Fruit fly (Drosophila melanogaster) whole organism, adult: ENCODE results near the gene Pxd.
A peak's percentile ranks its signal among the peaks of the same experiment; 100 is the strongest.

ENCODE experiments used
- CG11617 ChIP-seq: fragments of 200-800 bp; sonication (Bioruptor generic); optimal IDR thresholded peaks from 2 replicates; lab custom pipeline; 2017; ENCODE audit warnings: mild to moderate bottlenecking, missing biosample characterization, missing genetic modification reagents, missing genetic modification characterization
- CG12768 ChIP-seq: fragments of 200-800 bp; sonication (Bioruptor generic); optimal IDR thresholded peaks from 2 replicates; lab custom pipeline; 2017; ENCODE audit warnings: missing biosample characterization, missing genetic modification characterization, mild to moderate bottlenecking, moderate library complexity, missing genetic modification reagents
- CG14711 ChIP-seq: fragments of 200-800 bp; sonication (Bioruptor generic); optimal IDR thresholded peaks from 2 replicates; lab custom pipeline; 2018; ENCODE audit warnings: missing biosample characterization, mild to moderate bottlenecking, missing genetic modification characterization, moderate library complexity
- CG1620 ChIP-seq: fragments of 200-800 bp; sonication (Bioruptor generic); optimal IDR thresholded peaks from 2 replicates; lab custom pipeline; 2016; ENCODE audit warnings: missing biosample characterization, missing genetic modification characterization
- CG33017 ChIP-seq: fragments of 200-800 bp; sonication (Bioruptor generic); optimal IDR thresholded peaks from 2 replicates; lab custom pipeline; 2018; ENCODE audit warnings: missing biosample characterization, mild to moderate bottlenecking, missing genetic modification characterization, moderate library complexity
- CG5204 ChIP-seq: fragments of 200-800 bp; sonication (Bioruptor generic); optimal IDR thresholded peaks from 2 replicates; lab custom pipeline; 2016; ENCODE audit warnings: missing biosample characterization, missing genetic modification characterization
- CG7045 ChIP-seq: fragments of 200-800 bp; sonication (Bioruptor generic); optimal IDR thresholded peaks from 2 replicates; lab custom pipeline; 2017; ENCODE audit warnings: missing biosample characterization, mild to moderate bottlenecking, missing genetic modification characterization
- CG7101 ChIP-seq: fragments of 200-800 bp; sonication (Bioruptor generic); optimal IDR thresholded peaks from 2 replicates; lab custom pipeline; 2018; ENCODE audit warnings: missing biosample characterization, mild to moderate bottlenecking, missing genetic modification characterization, moderate library complexity
- Clk ChIP-seq: fragments of 200-800 bp; sonication (Bioruptor generic); optimal IDR thresholded peaks from 2 replicates; lab custom pipeline; 2017; ENCODE audit warnings: missing biosample characterization, missing genetic modification characterization
- Crg-1 ChIP-seq: fragments of 200-800 bp; sonication (Bioruptor generic); optimal IDR thresholded peaks from 2 replicates; lab custom pipeline; 2016; ENCODE audit warnings: missing biosample characterization, missing genetic modification characterization
- Hr96 ChIP-seq: fragments of 200-800 bp; sonication (Bioruptor generic); optimal IDR thresholded peaks from 2 replicates; lab custom pipeline; 2016; ENCODE audit warnings: missing biosample characterization, missing genetic modification characterization
- Mnt ChIP-seq: fragments of 200-800 bp; sonication (Bioruptor generic); optimal IDR thresholded peaks from 2 replicates; lab custom pipeline; 2016; ENCODE audit warnings: missing biosample characterization, mild to moderate bottlenecking, missing genetic modification characterization
- bab1 ChIP-seq: fragments of 200-800 bp; sonication (Bioruptor generic); optimal IDR thresholded peaks from 3 replicates; lab custom pipeline; 2019; ENCODE audit warnings: missing biosample characterization, mild to moderate bottlenecking, missing genetic modification characterization, moderate library complexity
- cic ChIP-seq: fragments of 200-800 bp; sonication (Bioruptor generic); optimal IDR thresholded peaks from 2 replicates; lab custom pipeline; 2017; ENCODE audit warnings: missing biosample characterization, mild to moderate bottlenecking, missing genetic modification characterization, moderate library complexity
- cnc ChIP-seq, 2 experiments: fragments of >200 bp; optimal IDR thresholded peaks; 2 replicates each; lab custom pipeline; 2017
- kay ChIP-seq: fragments of 200-800 bp; sonication (Bioruptor generic); peaks from one replicate; lab custom pipeline; 2016; ENCODE audit warnings: missing biosample characterization, missing genetic modification characterization, borderline replicate concordance
- ovo ChIP-seq: fragments of 200-800 bp; sonication (Bioruptor generic); optimal IDR thresholded peaks from 2 replicates; lab custom pipeline; 2016; ENCODE audit warnings: missing biosample characterization, missing genetic modification characterization
- pad ChIP-seq: fragments of 200-800 bp; sonication (Bioruptor generic); optimal IDR thresholded peaks from 3 replicates; lab custom pipeline; 2017; ENCODE audit warnings: missing biosample characterization, missing genetic modification characterization, mild to moderate bottlenecking, moderate library complexity, missing genetic modification reagents
- tj ChIP-seq: fragments of 200-800 bp; sonication (Bioruptor generic); optimal IDR thresholded peaks from 3 replicates; lab custom pipeline; 2017; ENCODE audit warnings: missing biosample characterization, mild to moderate bottlenecking, missing genetic modification characterization, moderate library complexity
- toe ChIP-seq: fragments of 200-800 bp; sonication (Bioruptor generic); optimal IDR thresholded peaks from 2 replicates; lab custom pipeline; 2016; ENCODE audit warnings: missing biosample characterization, missing genetic modification characterization

Pxd gene

DNA sequence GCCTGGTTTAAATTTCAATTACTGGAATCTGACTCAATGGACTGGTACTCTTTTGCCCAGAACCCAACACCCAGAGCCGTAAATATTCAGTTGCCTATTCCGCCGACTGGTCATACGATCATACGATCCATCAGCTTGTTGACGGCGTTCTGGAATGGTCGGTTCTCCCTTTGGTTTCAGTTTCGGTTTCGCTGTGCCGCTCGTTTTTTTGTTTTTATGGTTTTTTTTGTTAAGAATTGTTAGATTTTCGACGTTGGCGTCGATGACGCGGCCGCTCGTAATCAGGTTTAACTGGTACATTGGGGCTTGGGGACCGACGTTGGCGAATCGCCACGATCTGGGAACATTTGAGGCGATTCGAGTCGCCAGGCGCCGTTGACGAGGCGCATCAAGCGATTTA, 48.3 kb downstream of the Pxd start:
- TF ChIP-seq toe (GFP tag; lab: Kevin White, UChicago) (no peak), CG14711 (tag; lab: Kevin White, UChicago) (no peak), bab1 (GFP tag; lab: Kevin White, UChicago) (no peak), cic (no peak), CG1620 (GFP tag; lab: Kevin White, UChicago) (no peak), CG12768 (GFP tag; lab: Kevin White, UChicago) (peak; percentile 14), CG33017 (tag; lab: Kevin White, UChicago) (no peak), Clk (GFP tag; lab: Kevin White, UChicago) (no peak), CG7045 (GFP tag; lab: Kevin White, UChicago) (no peak), CG11617 (GFP tag; lab: Kevin White, UChicago) (no peak), CG7101 (tag; lab: Kevin White, UChicago) (no peak), cnc (optimal IDR thresholded peaks at IDR 0.05; lab: Kevin White, UChicago) (no peak), pad (GFP tag; lab: Kevin White, UChicago) (no peak), Crg-1 (GFP tag; lab: Kevin White, UChicago) (no peak), tj (GFP tag; lab: Kevin White, UChicago) (peak; percentile 36), CG5204 (GFP tag; lab: Kevin White, UChicago) (no peak), Mnt (GFP tag; lab: Kevin White, UChicago) (no peak), Hr96 (no peak)

DNA sequence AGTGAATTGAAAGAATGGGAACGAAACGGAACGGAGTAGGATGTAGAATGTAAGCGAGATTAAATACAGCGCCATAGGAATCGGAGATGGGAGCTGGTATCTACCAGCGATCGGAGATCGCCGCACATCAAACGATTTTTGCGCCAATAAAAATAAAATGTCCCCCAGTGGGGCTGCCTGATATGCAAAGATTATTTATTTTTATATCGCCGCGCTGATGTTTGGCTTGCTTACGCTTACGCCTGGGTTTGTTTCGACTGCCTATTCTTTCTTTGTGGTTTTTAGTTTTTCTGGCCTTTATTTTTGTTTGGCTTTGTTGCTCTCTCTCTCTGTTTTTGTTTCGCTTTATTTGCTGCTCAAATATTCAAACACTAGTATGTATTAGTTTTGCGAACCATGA, 49.4 kb downstream of the Pxd start:
- TF ChIP-seq cic, result no peak
- no peak for TF ChIP-seq CG5204 (GFP tag; lab: Kevin White, UChicago)
- TF ChIP-seq CG7045 (GFP tag; lab: Kevin White, UChicago), result no peak
- no peak for TF ChIP-seq bab1 (GFP tag; lab: Kevin White, UChicago)
- no peak for TF ChIP-seq Hr96
- TF ChIP-seq Crg-1 (GFP tag; lab: Kevin White, UChicago), result no peak
- TF ChIP-seq CG1620 (GFP tag; lab: Kevin White, UChicago), result no peak
- no peak for TF ChIP-seq pad (GFP tag; lab: Kevin White, UChicago)

- peak; percentile 76 for TF ChIP-seq pad (GFP tag; lab: Kevin White, UChicago)
- peak; percentile 79 for TF ChIP-seq bab1 (GFP tag; lab: Kevin White, UChicago)
- peak; percentile 96 for TF ChIP-seq cic
- TF ChIP-seq CG5204 (GFP tag; lab: Kevin White, UChicago), result peak; percentile 84
- TF ChIP-seq kay (GFP tag; lab: Kevin White, UChicago), result peak; percentile 91
- peak; percentile 90 for TF ChIP-seq CG11617 (GFP tag; lab: Kevin White, UChicago)
- peak; percentile 91 for TF ChIP-seq CG7045 (GFP tag; lab: Kevin White, UChicago)
- TF ChIP-seq Mnt (GFP tag; lab: Kevin White, UChicago), result peak; percentile 78
- peak; percentile 53 for TF ChIP-seq toe (GFP tag; lab: Kevin White, UChicago)
- TF ChIP-seq Clk (GFP tag; lab: Kevin White, UChicago), result peak; percentile 61
- peak; percentile 87 for TF ChIP-seq CG14711 (tag; lab: Kevin White, UChicago)
- TF ChIP-seq CG33017 (tag; lab: Kevin White, UChicago), result peak; percentile 87
- TF ChIP-seq CG1620 (GFP tag; lab: Kevin White, UChicago), result peak; percentile 68
- TF ChIP-seq Crg-1 (GFP tag; lab: Kevin White, UChicago), result peak; percentile 94
- TF ChIP-seq ovo, result peak; percentile 76
- TF ChIP-seq CG7101 (tag; lab: Kevin White, UChicago), result peak; percentile 89
- peak; percentile 94 for TF ChIP-seq CG12768 (GFP tag; lab: Kevin White, UChicago)
- TF ChIP-seq Hr96, result peak; percentile 74
- TF ChIP-seq tj (GFP tag; lab: Kevin White, UChicago), result peak; percentile 88
- no peak for TF ChIP-seq cnc (optimal IDR thresholded peaks at IDR 0.05; lab: Kevin White, UChicago)
Observed at dm6 chr3R:17065018-17065784, 50.8 kb downstream of the Pxd start.

- TF ChIP-seq CG7101 (tag; lab: Kevin White, UChicago), result no peak
- peak; percentile 81 for TF ChIP-seq kay (GFP tag; lab: Kevin White, UChicago)
- TF ChIP-seq CG7045 (GFP tag; lab: Kevin White, UChicago), result no peak
Observed at dm6 chr3R:17066077-17066476, 51.7 kb downstream of the Pxd start.

DNA sequence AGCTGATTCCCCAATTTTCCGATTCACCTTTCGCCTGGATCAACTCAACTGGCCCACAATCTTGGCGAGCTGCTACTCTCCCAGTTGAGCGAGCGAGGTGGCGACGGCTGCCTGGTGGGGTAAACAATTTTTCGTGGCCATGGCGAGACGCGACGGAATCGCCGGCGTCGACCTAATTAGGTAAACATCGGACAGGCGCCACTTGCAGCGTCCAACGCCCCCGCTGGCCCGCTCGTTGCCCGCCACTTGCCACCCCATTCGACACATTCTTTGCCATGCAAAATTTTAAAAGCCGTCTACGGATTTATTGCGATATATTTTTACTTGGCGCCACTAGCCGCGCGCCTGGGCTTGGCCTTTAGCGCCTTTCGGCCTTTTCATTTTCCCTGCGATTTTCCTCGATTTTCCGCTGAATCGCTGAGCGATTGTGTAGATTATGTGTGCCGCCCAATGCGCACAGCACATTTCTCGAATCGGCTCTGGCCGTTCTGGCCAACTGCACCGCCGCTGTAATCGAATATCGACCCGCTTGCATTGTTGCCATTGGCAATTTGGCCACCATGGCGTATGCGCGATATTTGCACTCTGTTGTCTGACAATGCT, 52.6 kb downstream of the Pxd start:
- no peak for TF ChIP-seq kay (GFP tag; lab: Kevin White, UChicago)
- TF ChIP-seq CG33017 (tag; lab: Kevin White, UChicago), result no peak
- TF ChIP-seq Crg-1 (GFP tag; lab: Kevin White, UChicago), result no peak
- TF ChIP-seq tj (GFP tag; lab: Kevin White, UChicago), result no peak
- TF ChIP-seq toe (GFP tag; lab: Kevin White, UChicago), result no peak

- TF ChIP-seq CG11617 (GFP tag; lab: Kevin White, UChicago) (no peak), cnc (optimal IDR thresholded peaks at IDR 0.05; lab: Kevin White, UChicago) (no peak), cic (peak; percentile 74), CG7045 (GFP tag; lab: Kevin White, UChicago) (no peak), pad (GFP tag; lab: Kevin White, UChicago) (no peak), Hr96 (no peak), kay (GFP tag; lab: Kevin White, UChicago) (peak; percentile 81), Clk (GFP tag; lab: Kevin White, UChicago) (no peak), CG33017 (tag; lab: Kevin White, UChicago) (no peak), Mnt (GFP tag; lab: Kevin White, UChicago) (no peak), CG12768 (GFP tag; lab: Kevin White, UChicago) (peak; percentile 16), CG7101 (tag; lab: Kevin White, UChicago) (peak; percentile 4)
Observed at dm6 chr3R:17067721-17068120, 53.3 kb downstream of the Pxd start.
